Fruit fly (Drosophila melanogaster): ENCODE measurements around the gene betaggt-I.
A peak's percentile ranks its signal among the peaks of the same experiment; 100 is the strongest.

Gene betaggt-I

DNA sequence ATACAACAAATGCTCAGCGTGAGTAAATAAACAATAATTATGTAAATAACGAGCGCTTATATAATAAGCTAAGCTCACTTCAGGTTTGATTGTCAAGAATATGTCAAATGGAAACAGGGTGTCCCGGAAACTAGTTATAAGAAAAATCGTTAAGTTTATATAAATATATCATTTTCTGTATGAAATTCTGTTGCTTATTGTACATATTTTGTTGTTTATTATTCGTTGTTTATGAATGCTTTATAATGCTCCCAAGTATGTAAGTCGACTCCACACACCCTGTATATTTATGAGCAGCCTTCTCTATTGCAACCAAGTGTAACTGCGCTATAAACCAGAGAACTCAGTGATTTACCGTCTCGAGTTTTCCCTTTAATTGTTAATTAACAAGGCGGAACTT is 14.8 kb upstream of the betaggt-I start (continued):
- TF ChIP-seq CrebB (tag; optimal IDR thresholded peaks at IDR 0.05): no peak
- TF ChIP-seq CG8281 (tag; optimal IDR thresholded peaks at IDR 0.05): no peak
- TF ChIP-seq ci (GFP tag; IDR thresholded peaks at IDR 0.05): peak; percentile 68; the same call in 2 of the 3 replicates
- 0 out of 2 replicates have a peak, but pooled peaks have one; percentile 8 for TF ChIP-seq CG10366 (GFP tag; IDR thresholded peaks at IDR 0.05)
- TF ChIP-seq Drgx (GFP tag; IDR thresholded peaks at IDR 0.05): peak; percentile 44
- TF ChIP-seq usp (GFP tag; optimal IDR thresholded peaks at IDR 0.05): no peak
- TF ChIP-seq CG13287 (GFP tag; IDR thresholded peaks at IDR 0.05; ENCODE audit: partially characterized antibody): no peak
- no peak for TF ChIP-seq Hmr (GFP tag; optimal IDR thresholded peaks at IDR 0.05)
- no peak for TF ChIP-seq bcd (GFP tag; optimal IDR thresholded peaks at IDR 0.05)
- TF ChIP-seq tll (GFP tag; optimal IDR thresholded peaks at IDR 0.05): no peak
- no peak for TF ChIP-seq hkb (optimal IDR thresholded peaks at IDR 0.05)
- 0 out of 2 replicates have a peak, but pooled peaks have one; percentile 13 for TF ChIP-seq hkb (GFP tag; IDR thresholded peaks at IDR 0.05)
- peak in 1 of 2 experiments; percentile 73 for TF ChIP-seq Pdp1 (GFP tag; optimal IDR thresholded peaks at IDR 0.05)
- no peak for TF ChIP-seq CG7357 (GFP tag; IDR thresholded peaks at IDR 0.05)
- TF ChIP-seq mld (GFP tag; IDR thresholded peaks at IDR 0.05; ENCODE audit: partially characterized antibody): no peak
- no peak for TF ChIP-seq stwl (tag; optimal IDR thresholded peaks at IDR 0.05)
- no peak for TF ChIP-seq kah (GFP tag; optimal IDR thresholded peaks at IDR 0.05)
- no peak for TF ChIP-seq pan (optimal IDR thresholded peaks at IDR 0.05)
- peak in 1 of 2 experiments; percentile 21 for TF ChIP-seq pan (GFP tag; optimal IDR thresholded peaks at IDR 0.05 in 1 of 2, IDR thresholded peaks at IDR 0.05 in 1 of 2)
- no peak for TF ChIP-seq CG10147 (GFP tag; optimal IDR thresholded peaks at IDR 0.05)
- no peak for TF ChIP-seq CG16813 (GFP tag; IDR thresholded peaks at IDR 0.05; ENCODE audit: partially characterized antibody)
- TF ChIP-seq h (optimal IDR thresholded peaks at IDR 0.05): no peak
- TF ChIP-seq pb (GFP tag; optimal IDR thresholded peaks at IDR 0.05): no peak
- no peak for TF ChIP-seq Opbp (GFP tag; IDR thresholded peaks at IDR 0.05; ENCODE audit: partially characterized antibody)
- no peak for TF ChIP-seq BEAF-32 (GFP tag; optimal IDR thresholded peaks at IDR 0.05)
- TF ChIP-seq row (GFP tag; IDR thresholded peaks at IDR 0.05): peak; percentile 30; the same call in 1 of the 3 replicates
- TF ChIP-seq ATbp (GFP tag; optimal IDR thresholded peaks at IDR 0.05): no peak
- TF ChIP-seq grau (tag; optimal IDR thresholded peaks at IDR 0.05): peak; percentile 14
- TF ChIP-seq sim (GFP tag; IDR thresholded peaks at IDR 0.05): no peak
- no peak for TF ChIP-seq CG2875 (GFP tag; optimal IDR thresholded peaks at IDR 0.05)
- no peak for TF ChIP-seq zfh2 (GFP tag; optimal IDR thresholded peaks at IDR 0.05)
- no peak for TF ChIP-seq pho (GFP tag; optimal IDR thresholded peaks at IDR 0.05)
- TF ChIP-seq ftz-f1 (GFP tag; optimal IDR thresholded peaks at IDR 0.05): no peak
- TF ChIP-seq CG12942 (GFP tag; optimal IDR thresholded peaks at IDR 0.05): no peak
- TF ChIP-seq D19A (tag; optimal IDR thresholded peaks at IDR 0.05): no peak
- no peak for TF ChIP-seq Mes4 (GFP tag; optimal IDR thresholded peaks at IDR 0.05)
- no peak for TF ChIP-seq fd102C (GFP tag; optimal IDR thresholded peaks at IDR 0.05)
- TF ChIP-seq CG1233 (GFP tag; optimal IDR thresholded peaks at IDR 0.05): no peak
- no peak for TF ChIP-seq grn (GFP tag; optimal IDR thresholded peaks at IDR 0.05)
- no peak for TF ChIP-seq inv (GFP tag; IDR thresholded peaks at IDR 0.05; ENCODE audit: partially characterized antibody)
- no peak for TF ChIP-seq CG18476 (GFP tag; optimal IDR thresholded peaks at IDR 0.05)
- no peak for TF ChIP-seq dm (GFP tag; optimal IDR thresholded peaks at IDR 0.05)
- TF ChIP-seq CG10462 (GFP tag; optimal IDR thresholded peaks at IDR 0.05): no peak
- TF ChIP-seq unc-4 (GFP tag; IDR thresholded peaks at IDR 0.05; ENCODE audit: partially characterized antibody): no peak
- no peak for TF ChIP-seq jumu (GFP tag; optimal IDR thresholded peaks at IDR 0.05)
- TF ChIP-seq CG9727 (GFP tag; optimal IDR thresholded peaks at IDR 0.05): no peak
- TF ChIP-seq CG17912 (GFP tag; optimal IDR thresholded peaks at IDR 0.05): no peak
- TF ChIP-seq CG3281 (GFP tag; optimal IDR thresholded peaks at IDR 0.05): peak; percentile 28
- no peak for TF ChIP-seq ttk (GFP tag; IDR thresholded peaks at IDR 0.05)
- TF ChIP-seq croc (GFP tag; conservative IDR thresholded peaks at IDR 0.05): no peak
- no peak for TF ChIP-seq CG2116 (GFP tag; optimal IDR thresholded peaks at IDR 0.05)

All from whole organism, embryonic.